Fruit fly (Drosophila melanogaster) whole organism, prepupa: ENCODE measurements around the gene CG15286.

ENCODE experiments used
- CG10631 ChIP-seq: fragments of 200-800 bp; sonication (Bioruptor generic); optimal IDR thresholded peaks from 2 replicates; lab custom pipeline; 2016; ENCODE audit warnings: missing biosample characterization, missing genetic modification characterization
- CG10669 ChIP-seq: fragments of 200-800 bp; sonication (Bioruptor generic); optimal IDR thresholded peaks from 3 replicates; lab custom pipeline; 2018; ENCODE audit warnings: missing biosample characterization, mild to moderate bottlenecking, missing genetic modification characterization, moderate library complexity
- CG11294 ChIP-seq: fragments of 200-800 bp; sonication (Bioruptor generic); IDR thresholded peaks from 2 replicates; pipeline ENCODE4 v1.3.6; 2022; ENCODE audit warnings: missing biosample characterization, missing genetic modification characterization
- CG11762 ChIP-seq: fragments of 200-800 bp; sonication (Bioruptor generic); optimal IDR thresholded peaks from 3 replicates; lab custom pipeline; 2016; ENCODE audit warnings: missing biosample characterization, missing genetic modification characterization; ENCODE audit not compliant: insufficient read depth
- CG15336 ChIP-seq: fragments of 200-800 bp; sonication (Bioruptor generic); IDR thresholded peaks from 2 replicates; pipeline ENCODE4 v1.3.6; 2022; ENCODE audit warnings: missing biosample characterization, missing genetic modification characterization
- CG3032 ChIP-seq: fragments of 200-800 bp; optimal IDR thresholded peaks from 2 replicates; lab custom pipeline; 2019; ENCODE audit warnings: missing biosample characterization, mild to moderate bottlenecking, missing genetic modification characterization, moderate library complexity
- CG31627 ChIP-seq: fragments of 200-800 bp; sonication (Bioruptor generic); optimal IDR thresholded peaks from 3 replicates; lab custom pipeline; 2016; ENCODE audit warnings: missing biosample characterization, missing genetic modification characterization
- CG32006 ChIP-seq: fragments of 200-800 bp; sonication (Bioruptor generic); optimal IDR thresholded peaks from 3 replicates; lab custom pipeline; 2017; ENCODE audit warnings: missing biosample characterization, mild to moderate bottlenecking, missing genetic modification characterization
- CG3919 ChIP-seq: fragments of 200-800 bp; sonication (Bioruptor generic); optimal IDR thresholded peaks from 3 replicates; lab custom pipeline; 2016; ENCODE audit warnings: missing biosample characterization, missing genetic modification characterization
- CG6163 ChIP-seq: fragments of 200-800 bp; sonication (Bioruptor generic); IDR thresholded peaks from 3 replicates; pipeline ENCODE4 v1.3.6; 2022; ENCODE audit warnings: missing biosample characterization, missing genetic modification characterization
- CG6276 ChIP-seq: fragments of 200-800 bp; sonication (Bioruptor generic); optimal IDR thresholded peaks from 2 replicates; lab custom pipeline; 2017; ENCODE audit warnings: missing biosample characterization, mild to moderate bottlenecking, missing genetic modification characterization
- CG6792 ChIP-seq: fragments of 200-800 bp; sonication (Bioruptor generic); optimal IDR thresholded peaks from 3 replicates; lab custom pipeline; 2016; ENCODE audit warnings: missing biosample characterization, missing genetic modification characterization
- CG8632 ChIP-seq: fragments of 200-800 bp; sonication (Bioruptor generic); optimal IDR thresholded peaks from 3 replicates; lab custom pipeline; 2016; ENCODE audit warnings: missing biosample characterization, missing genetic modification characterization
- CG9139 ChIP-seq: fragments of 200-800 bp; sonication (Bioruptor generic); optimal IDR thresholded peaks from 3 replicates; lab custom pipeline; 2017; ENCODE audit warnings: missing biosample characterization, mild to moderate bottlenecking, missing genetic modification characterization
- Eip75B ChIP-seq: fragments of 200-800 bp; sonication (Bioruptor generic); optimal IDR thresholded peaks from 3 replicates; lab custom pipeline; 2016; ENCODE audit warnings: missing biosample characterization, missing genetic modification characterization
- Eip78C ChIP-seq: fragments of 200-800 bp; sonication (Bioruptor generic); peaks from one replicate; lab custom pipeline; 2016; ENCODE audit warnings: missing biosample characterization, missing genetic modification characterization
- Ets21C ChIP-seq: fragments of 200-800 bp; sonication (Bioruptor generic); optimal IDR thresholded peaks from 3 replicates; lab custom pipeline; 2016; ENCODE audit warnings: missing biosample characterization, missing genetic modification characterization
- Hr39 ChIP-seq: fragments of 200-800 bp; sonication (Bioruptor generic); optimal IDR thresholded peaks from 2 replicates; lab custom pipeline; 2016; ENCODE audit warnings: missing biosample characterization, missing genetic modification characterization
- Lpt ChIP-seq: fragments of 200-800 bp; sonication (Bioruptor generic); optimal IDR thresholded peaks from 3 replicates; lab custom pipeline; 2016; ENCODE audit warnings: missing biosample characterization, missing genetic modification characterization
- Met ChIP-seq: fragments of 200-800 bp; sonication (Bioruptor generic); optimal IDR thresholded peaks from 3 replicates; lab custom pipeline; 2016; ENCODE audit warnings: missing biosample characterization, missing genetic modification characterization
- OdsH ChIP-seq: fragments of 200-800 bp; sonication (Bioruptor generic); optimal IDR thresholded peaks from 3 replicates; lab custom pipeline; 2016; ENCODE audit warnings: missing biosample characterization, missing genetic modification characterization
- Smox ChIP-seq: fragments of 200-800 bp; sonication (Bioruptor generic); optimal IDR thresholded peaks from 3 replicates; lab custom pipeline; 2016; ENCODE audit warnings: missing biosample characterization, missing genetic modification characterization
- Sox102F ChIP-seq: fragments of 200-800 bp; sonication (Bioruptor generic); optimal IDR thresholded peaks from 2 replicates; lab custom pipeline; 2016; ENCODE audit warnings: missing biosample characterization, mild to moderate bottlenecking, missing genetic modification characterization
- Sox15 ChIP-seq: fragments of 200-800 bp; sonication (Bioruptor generic); optimal IDR thresholded peaks from 3 replicates; lab custom pipeline; 2016; ENCODE audit warnings: missing biosample characterization, missing genetic modification characterization
- acj6 ChIP-seq: fragments of 200-800 bp; sonication (Bioruptor generic); optimal IDR thresholded peaks from 3 replicates; lab custom pipeline; 2016; ENCODE audit warnings: missing biosample characterization, missing genetic modification characterization
- dac ChIP-seq: fragments of 200-800 bp; sonication (Bioruptor generic); optimal IDR thresholded peaks from 2 replicates; lab custom pipeline; 2017; ENCODE audit warnings: missing biosample characterization, mild to moderate bottlenecking, missing genetic modification characterization
- dsx ChIP-seq: fragments of 200-800 bp; optimal IDR thresholded peaks from 3 replicates; lab custom pipeline; 2019; ENCODE audit warnings: missing biosample characterization, mild to moderate bottlenecking, missing genetic modification characterization, moderate library complexity; ENCODE audit not compliant: poor library complexity, severe bottlenecking
- eg ChIP-seq: fragments of 200-800 bp; sonication (Bioruptor generic); IDR thresholded peaks from 3 replicates; pipeline ENCODE4 v1.3.6; 2022; ENCODE audit warnings: missing biosample characterization, missing genetic modification characterization
- fkh ChIP-seq: fragments of 200-800 bp; sonication (Bioruptor generic); optimal IDR thresholded peaks from 3 replicates; lab custom pipeline; 2017; ENCODE audit warnings: missing biosample characterization, mild to moderate bottlenecking, missing genetic modification characterization, moderate library complexity
- net ChIP-seq: fragments of 200-800 bp; sonication (Bioruptor generic); optimal IDR thresholded peaks from 3 replicates; lab custom pipeline; 2016; ENCODE audit warnings: missing biosample characterization, missing genetic modification characterization
- salr ChIP-seq, 2 experiments: fragments of 200-800 bp; sonication (Bioruptor generic); optimal IDR thresholded peaks; 3 replicates each; lab custom pipeline; 2016 to 2018; ENCODE audit warnings: missing biosample characterization in 2 of 2, missing genetic modification characterization in 2 of 2, mild to moderate bottlenecking in 1 of 2
- svp ChIP-seq: fragments of 200-800 bp; sonication (Bioruptor generic); peaks from one replicate; lab custom pipeline; 2016; ENCODE audit warnings: missing biosample characterization, missing genetic modification characterization
- topi ChIP-seq: fragments of 200-800 bp; sonication (Bioruptor generic); optimal IDR thresholded peaks from 3 replicates; lab custom pipeline; 2016; ENCODE audit warnings: missing biosample characterization, missing genetic modification characterization
- vri ChIP-seq: fragments of 200-800 bp; sonication (Bioruptor generic); optimal IDR thresholded peaks from 3 replicates; lab custom pipeline; 2016; ENCODE audit warnings: missing biosample characterization, mild to moderate bottlenecking, missing genetic modification characterization

Gene CG15286

DNA sequence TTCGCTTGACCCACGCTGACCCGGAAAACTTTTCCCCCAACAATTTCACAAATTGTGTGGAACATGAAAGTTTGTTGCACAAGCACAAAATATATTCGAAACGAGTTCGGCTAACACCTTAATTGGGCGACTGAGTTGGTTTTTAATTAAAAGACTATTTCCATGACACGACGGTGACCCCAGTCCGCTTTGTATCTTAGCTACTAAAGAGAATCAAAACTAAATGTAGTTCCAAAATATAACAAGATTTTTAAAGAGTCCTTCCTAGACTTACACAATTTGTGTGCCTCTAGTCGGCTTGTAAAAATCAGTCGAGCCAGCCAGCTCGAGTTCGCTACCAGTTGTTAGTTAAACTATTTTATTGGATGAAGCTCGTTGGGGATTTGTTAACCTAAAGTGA is at the start of gene CG15286:
CG15286 (plus strand) TSS at position 301 of the 400 bp plus-strand sequence.
- TF ChIP-seq Hr39 = no peak
- no peak for TF ChIP-seq CG9139 (GFP tag; lab: Kevin White, UChicago)
- TF ChIP-seq Lpt = no peak
- TF ChIP-seq CG3032 (tag; lab: Kevin White, UChicago) = no peak
- TF ChIP-seq vri (GFP tag; lab: Kevin White, UChicago) = no peak
- no peak for TF ChIP-seq Ets21C (GFP tag; lab: Kevin White, UChicago)
- no peak for TF ChIP-seq salr (GFP tag; optimal IDR thresholded peaks at IDR 0.05; lab: Kevin White, UChicago)

DNA sequence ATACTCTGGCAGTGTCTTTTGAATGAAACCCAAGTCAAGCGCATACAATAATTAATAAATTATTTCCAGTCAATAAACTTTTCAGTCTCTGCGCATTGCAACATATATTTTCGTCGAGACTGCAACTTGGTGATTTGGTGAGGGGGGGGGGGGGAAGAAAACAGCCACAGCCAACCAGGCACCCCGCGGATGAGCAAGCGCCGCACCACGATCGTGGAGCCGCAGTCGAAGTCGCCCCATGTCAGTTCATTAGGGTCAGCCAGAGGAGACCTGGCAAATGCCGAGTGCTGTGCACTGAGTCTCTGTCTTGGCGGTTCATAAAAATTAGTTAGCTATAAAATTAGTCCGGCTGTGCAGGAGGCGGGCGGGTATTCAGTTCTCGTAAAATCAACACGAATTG is 45.3 kb upstream of the CG15286 start:
- TF ChIP-seq CG32006 (GFP tag; lab: Kevin White, UChicago) (no peak), topi (GFP tag; lab: Kevin White, UChicago) (no peak), CG6792 (no peak), eg (GFP tag; lab: Robert Waterston, UW) (0 out of 3 replicates have a peak, but pooled peaks have one; percentile 8), dac (no peak), Smox (GFP tag; lab: Kevin White, UChicago) (no peak), svp (GFP tag; lab: Kevin White, UChicago) (peak; percentile 31), CG11294 (GFP tag; lab: Robert Waterston, UW) (no peak)
- TF ChIP-seq, all 60 proteins: peak for 2

DNA sequence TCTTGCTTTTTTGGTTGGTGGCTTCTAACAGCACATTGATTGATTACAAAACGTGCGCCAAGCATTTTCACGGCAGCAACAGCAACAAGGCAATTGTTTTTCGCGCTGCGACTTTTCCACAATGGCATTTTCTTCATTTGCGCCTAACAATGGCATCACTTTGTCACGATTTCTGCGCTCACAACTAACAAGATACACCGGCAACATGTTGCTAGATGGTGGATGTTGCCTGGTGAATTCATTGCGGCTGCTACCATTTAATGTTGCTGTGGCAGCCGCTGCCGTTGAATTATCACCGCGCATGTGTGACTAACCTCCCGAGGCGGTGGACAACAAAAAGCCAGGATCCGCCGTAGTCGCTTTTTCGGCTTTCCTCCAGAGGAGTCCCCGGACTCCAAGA is 44.1 kb upstream of the CG15286 start:
- TF ChIP-seq acj6 (GFP tag; lab: Kevin White, UChicago) (no peak), CG32006 (GFP tag; lab: Kevin White, UChicago) (no peak), OdsH (GFP tag; lab: Kevin White, UChicago) (no peak), Met (no peak), CG10669 (GFP tag; lab: Kevin White, UChicago) (no peak), Eip75B (GFP tag; lab: Kevin White, UChicago) (no peak), CG6276 (GFP tag; lab: Kevin White, UChicago) (no peak), dsx (GFP tag; lab: Kevin White, UChicago) (no peak), CG10631 (GFP tag; lab: Kevin White, UChicago) (no peak), Sox102F (GFP tag; lab: Kevin White, UChicago) (no peak), CG8632 (GFP tag; lab: Kevin White, UChicago) (no peak), fkh (GFP tag; lab: Kevin White, UChicago) (no peak), CG31627 (GFP tag; lab: Kevin White, UChicago) (no peak), CG3919 (GFP tag; lab: Kevin White, UChicago) (no peak)

DNA sequence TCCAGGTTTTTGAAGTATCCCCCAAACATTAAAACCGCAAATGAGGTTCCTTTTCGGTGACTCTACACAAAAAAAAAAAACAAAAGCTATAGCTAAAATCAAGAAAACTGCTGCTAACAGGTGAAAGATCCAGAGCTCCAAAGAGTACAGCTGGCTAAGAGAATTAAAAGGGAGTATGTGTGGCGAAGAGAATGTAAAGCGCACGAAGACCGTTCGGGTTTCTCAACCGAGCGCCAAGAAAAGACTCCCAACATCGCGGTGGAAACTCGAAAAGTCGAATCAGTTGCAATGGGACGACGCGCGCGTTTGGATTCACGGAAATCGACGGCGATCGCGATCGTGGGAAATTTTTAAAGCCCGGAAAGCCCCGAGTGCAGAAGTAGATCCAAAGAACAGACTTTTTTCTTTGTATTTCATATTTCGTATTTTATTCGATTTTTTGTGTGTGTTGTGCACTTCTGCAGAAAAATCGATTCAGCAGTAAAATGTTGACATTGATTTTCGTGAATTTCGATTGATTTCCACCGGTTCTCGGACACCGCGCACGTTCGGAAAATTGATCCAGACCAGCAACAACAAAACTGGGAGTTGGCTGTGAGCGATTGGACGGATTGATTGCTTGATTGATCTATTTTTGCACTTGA is 37.2 kb upstream of the CG15286 start:
- TF ChIP-seq dsx (GFP tag; lab: Kevin White, UChicago) (peak; percentile 20), CG31627 (GFP tag; lab: Kevin White, UChicago) (no peak), svp (GFP tag; lab: Kevin White, UChicago) (peak; percentile 54), eg (GFP tag; lab: Robert Waterston, UW) (peak; percentile 37; the same call in 1 of the 3 replicates), net (peak; percentile 16), CG9139 (GFP tag; lab: Kevin White, UChicago) (peak; percentile 8), Sox15 (GFP tag; lab: Kevin White, UChicago) (no peak), OdsH (GFP tag; lab: Kevin White, UChicago) (no peak), Eip78C (peak; percentile 60), CG11762 (GFP tag; lab: Kevin White, UChicago) (no peak), CG6163 (GFP tag; lab: Robert Waterston, UW) (0 out of 3 replicates have a peak, but pooled peaks have one; percentile 14), CG3919 (GFP tag; lab: Kevin White, UChicago) (peak; percentile 26), Hr39 (no peak), CG15336 (peak; percentile 47; the same call in 1 of the 2 replicates)
